Worm (Caenorhabditis elegans): ENCODE results near the gene Y51H4A.935.
A peak's percentile ranks its signal among the peaks of the same experiment; 100 is the strongest.

DNA sequence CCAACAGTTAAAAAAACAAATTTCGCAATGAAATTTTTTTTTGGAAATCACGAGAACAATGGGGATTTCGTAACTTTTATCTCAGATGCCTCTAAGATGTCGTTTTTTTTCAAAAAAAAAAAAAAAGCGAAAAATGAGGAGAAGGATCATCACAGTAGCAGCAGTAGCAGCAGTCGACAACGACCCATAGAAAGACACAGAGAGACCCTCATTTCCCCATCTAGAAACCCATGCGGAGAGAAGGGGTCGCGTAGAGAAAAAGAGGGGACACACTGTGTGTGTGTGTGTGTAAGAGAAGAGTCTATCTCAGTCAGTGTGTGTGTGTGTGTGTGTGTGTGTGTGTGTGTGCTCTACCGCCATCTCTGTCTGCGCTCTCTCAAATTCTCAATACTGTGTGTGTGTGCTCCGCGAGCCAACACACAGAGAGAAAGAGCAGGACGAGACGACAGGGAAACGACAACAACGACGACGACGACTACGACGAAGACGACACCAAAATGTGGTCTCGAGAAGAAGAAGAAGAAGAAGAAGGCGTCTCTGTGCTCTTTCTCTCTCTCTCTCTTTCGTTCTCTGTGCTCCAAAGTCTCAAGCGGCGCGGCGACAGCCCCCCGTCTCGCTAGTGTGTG is 15.5 kb downstream of the Y51H4A.935 start:
- TF ChIP-seq lin-13 (GFP tag; optimal IDR thresholded peaks at IDR 0.05), result peak; percentile 85
- TF ChIP-seq F44E2.7 (GFP tag; IDR thresholded peaks at IDR 0.05), result no peak
- no peak for TF ChIP-seq saeg-2 (GFP tag; IDR thresholded peaks at IDR 0.05)
- TF ChIP-seq fkh-10 (GFP tag; optimal IDR thresholded peaks at IDR 0.05), result peak; percentile 69
- TF ChIP-seq hlh-30 (tag; optimal IDR thresholded peaks at IDR 0.05; ENCODE audit: insufficient read depth), result peak; percentile 75
- no peak for TF ChIP-seq ztf-11 (tag; optimal IDR thresholded peaks at IDR 0.05)
- peak; percentile 8 for TF ChIP-seq ama-1 (optimal IDR thresholded peaks at IDR 0.05)
- peak; percentile 71 for TF ChIP-seq nhr-11 (tag; optimal IDR thresholded peaks at IDR 0.05)
- no peak for TF ChIP-seq ZK546.5 (tag; optimal IDR thresholded peaks at IDR 0.05)

Data from whole organism, L4 larva.